Fruit fly (Drosophila melanogaster) whole organism, embryonic: Measurements from ENCODE around the gene MESR3.

Experiments
- Bdp1 ChIP-seq: fragments of 200-800 bp; sonication (Bioruptor generic); optimal IDR thresholded peaks from 3 replicates; lab custom pipeline; 2016; ENCODE audit warnings: missing biosample characterization, missing genetic modification characterization
- CG10209 ChIP-seq: fragments of 200-800 bp; sonication (Bioruptor generic); optimal IDR thresholded peaks from 3 replicates; lab custom pipeline; 2017; ENCODE audit warnings: missing biosample characterization, mild to moderate bottlenecking, missing genetic modification characterization, missing genetic modification reagents
- CG10321 ChIP-seq: fragments of 200-800 bp; sonication (Bioruptor generic); IDR thresholded peaks from 2 replicates; pipeline ENCODE4 v1.3.6; 2022; ENCODE audit warnings: missing biosample characterization, missing genetic modification characterization
- CG13624 ChIP-seq: fragments of 200-800 bp; sonication (Bioruptor generic); optimal IDR thresholded peaks from 2 replicates; lab custom pipeline; 2016; ENCODE audit warnings: missing biosample characterization, missing genetic modification characterization
- CG14050 ChIP-seq: fragments of 200-800 bp; sonication (Bioruptor generic); IDR thresholded peaks from 3 replicates; pipeline ENCODE4 v1.3.6; 2022; ENCODE audit warnings: missing biosample characterization, missing genetic modification characterization
- CG14710 ChIP-seq: fragments of 200-800 bp; sonication (Bioruptor generic); optimal IDR thresholded peaks from 3 replicates; lab custom pipeline; 2019; ENCODE audit warnings: missing biosample characterization, mild to moderate bottlenecking, missing genetic modification characterization, moderate library complexity
- CG15479 ChIP-seq: fragments of 200-800 bp; sonication (Bioruptor generic); optimal IDR thresholded peaks from 3 replicates; lab custom pipeline; 2019; ENCODE audit warnings: missing biosample characterization, mild to moderate bottlenecking, missing genetic modification characterization, moderate library complexity
- CG1602 ChIP-seq: fragments of 200-800 bp; sonication (Bioruptor generic); optimal IDR thresholded peaks from 3 replicates; lab custom pipeline; 2016; ENCODE audit warnings: missing biosample characterization, missing genetic modification characterization
- CG16779 ChIP-seq: fragments of 200-800 bp; sonication (Bioruptor generic); IDR thresholded peaks from 2 replicates; pipeline ENCODE4 v1.3.6; 2022; ENCODE audit warnings: missing biosample characterization, missing genetic modification characterization
- CG16813 ChIP-seq: fragments of 200-800 bp; sonication (Bioruptor generic); IDR thresholded peaks from 3 replicates; pipeline ENCODE4 v1.3.6; 2022; ENCODE audit warnings: missing biosample characterization, missing genetic modification characterization; ENCODE audit not compliant: partially characterized antibody
- CG1832 ChIP-seq: fragments of 200-800 bp; sonication (Bioruptor generic); optimal IDR thresholded peaks from 2 replicates; lab custom pipeline; 2017; ENCODE audit warnings: missing biosample characterization, mild to moderate bottlenecking, missing genetic modification characterization, inconsistent platforms
- CG18619 ChIP-seq: fragments of 200-800 bp; sonication (Bioruptor generic); optimal IDR thresholded peaks from 3 replicates; lab custom pipeline; 2017; ENCODE audit warnings: missing biosample characterization, mild to moderate bottlenecking, missing genetic modification characterization
- CG3065 ChIP-seq: fragments of 200-800 bp; sonication (Bioruptor generic); optimal IDR thresholded peaks from 2 replicates; lab custom pipeline; 2016; ENCODE audit warnings: missing biosample characterization, missing genetic modification characterization
- CG31388 ChIP-seq: fragments of 200-800 bp; sonication (Bioruptor generic); optimal IDR thresholded peaks from 2 replicates; lab custom pipeline; 2016; ENCODE audit warnings: missing biosample characterization, missing genetic modification characterization
- CG31441 ChIP-seq: fragments of 200-800 bp; sonication (Bioruptor generic); IDR thresholded peaks from 2 replicates; pipeline ENCODE4 v1.3.6; 2022; ENCODE audit warnings: missing biosample characterization, missing genetic modification characterization
- CG32772 ChIP-seq: fragments of 200-800 bp; sonication (Bioruptor generic); IDR thresholded peaks from 2 replicates; pipeline ENCODE4 v1.3.6; 2022; ENCODE audit warnings: missing biosample characterization, missing genetic modification characterization
- CG3995 ChIP-seq: fragments of 200-800 bp; sonication (Bioruptor generic); optimal IDR thresholded peaks from 3 replicates; lab custom pipeline; 2016; ENCODE audit warnings: missing biosample characterization, missing genetic modification characterization
- CG4282 ChIP-seq: fragments of 200-800 bp; sonication (Bioruptor generic); optimal IDR thresholded peaks from 2 replicates; lab custom pipeline; 2016; ENCODE audit warnings: missing biosample characterization, missing genetic modification characterization
- CG4617 ChIP-seq: fragments of 200-800 bp; sonication (Bioruptor generic); optimal IDR thresholded peaks from 3 replicates; lab custom pipeline; 2016; ENCODE audit warnings: missing biosample characterization, missing genetic modification characterization, borderline replicate concordance
- CG6683 ChIP-seq: fragments of 200-800 bp; sonication (Bioruptor generic); optimal IDR thresholded peaks from 2 replicates; lab custom pipeline; 2017; ENCODE audit warnings: missing biosample characterization, mild to moderate bottlenecking, missing genetic modification characterization, missing genetic modification reagents
- CG7745 ChIP-seq: fragments of 200-800 bp; sonication (Bioruptor generic); optimal IDR thresholded peaks from 2 replicates; lab custom pipeline; 2018; ENCODE audit warnings: missing biosample characterization, mild to moderate bottlenecking, missing genetic modification characterization, moderate library complexity
- CG9437 ChIP-seq: fragments of 200-800 bp; sonication (Bioruptor generic); optimal IDR thresholded peaks from 2 replicates; lab custom pipeline; 2018; ENCODE audit warnings: missing biosample characterization, mild to moderate bottlenecking, missing genetic modification characterization
- CG9797 ChIP-seq: fragments of 200-800 bp; sonication (Bioruptor generic); optimal IDR thresholded peaks from 3 replicates; lab custom pipeline; 2018; ENCODE audit warnings: missing biosample characterization, mild to moderate bottlenecking, missing genetic modification characterization
- D19A ChIP-seq: fragments of 200-800 bp; optimal IDR thresholded peaks from 3 replicates; lab custom pipeline; 2019; ENCODE audit warnings: missing biosample characterization, mild to moderate bottlenecking, missing genetic modification characterization, moderate library complexity
- HHEX ChIP-seq: fragments of 200-800 bp; sonication (Bioruptor generic); optimal IDR thresholded peaks from 3 replicates; lab custom pipeline; 2017; ENCODE audit warnings: missing biosample characterization, mild to moderate bottlenecking, missing genetic modification characterization, missing genetic modification reagents
- MBD-R2 ChIP-seq: fragments of 200-800 bp; sonication (Bioruptor generic); IDR thresholded peaks from 2 replicates; pipeline ENCODE4 v1.3.6; 2022; ENCODE audit warnings: missing biosample characterization, missing genetic modification characterization
- MTF-1 ChIP-seq: fragments of 200-800 bp; sonication (Bioruptor generic); optimal IDR thresholded peaks from 2 replicates; lab custom pipeline; 2018; ENCODE audit warnings: missing biosample characterization, mild to moderate bottlenecking, missing genetic modification characterization, borderline replicate concordance
- Mes4 ChIP-seq: fragments of 200-800 bp; sonication (Bioruptor generic); optimal IDR thresholded peaks from 2 replicates; lab custom pipeline; 2016; ENCODE audit warnings: missing biosample characterization, missing genetic modification characterization
- NC2α ChIP-seq: fragments of 200-800 bp; sonication (Bioruptor generic); optimal IDR thresholded peaks from 2 replicates; lab custom pipeline; 2016; ENCODE audit warnings: missing biosample characterization, missing genetic modification characterization
- Oli ChIP-seq: fragments of 200-800 bp; sonication (Bioruptor generic); optimal IDR thresholded peaks from 2 replicates; lab custom pipeline; 2018; ENCODE audit warnings: missing biosample characterization, mild to moderate bottlenecking, missing genetic modification characterization, moderate library complexity
- Opbp ChIP-seq: fragments of 200-800 bp; sonication (Bioruptor generic); IDR thresholded peaks from 3 replicates; pipeline ENCODE4 v1.3.6; 2022; ENCODE audit warnings: missing biosample characterization, missing genetic modification characterization; ENCODE audit not compliant: partially characterized antibody
- Scr ChIP-seq: fragments of 200-800 bp; sonication (Bioruptor generic); IDR thresholded peaks from 2 replicates; pipeline ENCODE4 v1.3.6; 2022; ENCODE audit warnings: missing biosample characterization, missing genetic modification characterization; ENCODE audit not compliant: partially characterized antibody
- Sry-β ChIP-seq: fragments of 200-800 bp; sonication (Bioruptor generic); optimal IDR thresholded peaks from 2 replicates; lab custom pipeline; 2018; ENCODE audit warnings: missing biosample characterization, mild to moderate bottlenecking, missing genetic modification characterization, moderate library complexity
- YL-1 ChIP-seq: fragments of 200-800 bp; sonication (Bioruptor generic); optimal IDR thresholded peaks from 3 replicates; lab custom pipeline; 2017; ENCODE audit warnings: missing biosample characterization, mild to moderate bottlenecking, missing genetic modification characterization
- bowl ChIP-seq: fragments of 200-800 bp; sonication (Bioruptor generic); IDR thresholded peaks from 2 replicates; pipeline ENCODE4 v1.3.6; 2022; ENCODE audit warnings: missing biosample characterization, missing genetic modification characterization
- cad ChIP-seq: fragments of >200 bp; optimal IDR thresholded peaks from 2 replicates; lab custom pipeline; 2017; ENCODE audit warnings: missing biosample characterization, missing genetic modification characterization
- cg ChIP-seq: fragments of 200-800 bp; sonication (Bioruptor generic); optimal IDR thresholded peaks from 3 replicates; lab custom pipeline; 2019; ENCODE audit warnings: missing biosample characterization, mild to moderate bottlenecking, missing genetic modification characterization, moderate library complexity
- chm ChIP-seq: fragments of 200-800 bp; sonication (Bioruptor generic); IDR thresholded peaks from 2 replicates; pipeline ENCODE4 v1.3.6; 2022; ENCODE audit warnings: missing biosample characterization, missing genetic modification characterization
- corto ChIP-seq: fragments of 200-800 bp; sonication (Bioruptor generic); optimal IDR thresholded peaks from 2 replicates; lab custom pipeline; 2016; ENCODE audit warnings: missing biosample characterization, mild to moderate bottlenecking, missing genetic modification characterization, moderate library complexity
- crol ChIP-seq: fragments of 200-800 bp; sonication (Bioruptor generic); IDR thresholded peaks from 2 replicates; pipeline ENCODE4 v1.3.6; 2022; ENCODE audit warnings: missing biosample characterization, missing genetic modification characterization
- dati ChIP-seq: fragments of 200-800 bp; sonication (Bioruptor generic); IDR thresholded peaks from 2 replicates; pipeline ENCODE4 v1.3.6; 2022; ENCODE audit warnings: missing biosample characterization, missing genetic modification characterization
- esg ChIP-seq: fragments of 200-800 bp; sonication (Bioruptor generic); conservative IDR thresholded peaks from 2 replicates; pipeline ENCODE4 v1.3.6; 2022; ENCODE audit warnings: missing biosample characterization, missing genetic modification characterization
- grau ChIP-seq: fragments of 200-800 bp; optimal IDR thresholded peaks from 3 replicates; lab custom pipeline; 2019; ENCODE audit warnings: missing biosample characterization, mild to moderate bottlenecking, missing genetic modification characterization, moderate library complexity
- jing ChIP-seq: fragments of 200-800 bp; sonication (Bioruptor generic); optimal IDR thresholded peaks from 2 replicates; lab custom pipeline; 2018; ENCODE audit warnings: missing biosample characterization, mild to moderate bottlenecking, missing genetic modification characterization
- lmd ChIP-seq: fragments of 200-800 bp; sonication (Bioruptor generic); IDR thresholded peaks from 2 replicates; pipeline ENCODE4 v1.3.6; 2022; ENCODE audit warnings: missing biosample characterization, missing genetic modification characterization
- repo ChIP-seq: fragments of 200-800 bp; sonication (Bioruptor generic); optimal IDR thresholded peaks from 2 replicates; lab custom pipeline; 2016; ENCODE audit warnings: missing biosample characterization, missing genetic modification characterization
- sisA ChIP-seq: fragments of 200-800 bp; sonication (Bioruptor generic); IDR thresholded peaks from 2 replicates; pipeline ENCODE4 v1.3.6; 2022; ENCODE audit warnings: missing biosample characterization, missing genetic modification characterization
- so ChIP-seq: fragments of 200-800 bp; sonication (Bioruptor generic); IDR thresholded peaks from 3 replicates; pipeline ENCODE4 v1.3.6; 2022; ENCODE audit warnings: missing biosample characterization, missing genetic modification characterization
- trh ChIP-seq: fragments of 200-800 bp; sonication (Bioruptor generic); optimal IDR thresholded peaks from 2 replicates; lab custom pipeline; 2016; ENCODE audit warnings: missing biosample characterization, missing genetic modification characterization
- yki ChIP-seq: fragments of >200 bp; optimal IDR thresholded peaks from 3 replicates; lab custom pipeline; 2018

MESR3 gene

DNA sequence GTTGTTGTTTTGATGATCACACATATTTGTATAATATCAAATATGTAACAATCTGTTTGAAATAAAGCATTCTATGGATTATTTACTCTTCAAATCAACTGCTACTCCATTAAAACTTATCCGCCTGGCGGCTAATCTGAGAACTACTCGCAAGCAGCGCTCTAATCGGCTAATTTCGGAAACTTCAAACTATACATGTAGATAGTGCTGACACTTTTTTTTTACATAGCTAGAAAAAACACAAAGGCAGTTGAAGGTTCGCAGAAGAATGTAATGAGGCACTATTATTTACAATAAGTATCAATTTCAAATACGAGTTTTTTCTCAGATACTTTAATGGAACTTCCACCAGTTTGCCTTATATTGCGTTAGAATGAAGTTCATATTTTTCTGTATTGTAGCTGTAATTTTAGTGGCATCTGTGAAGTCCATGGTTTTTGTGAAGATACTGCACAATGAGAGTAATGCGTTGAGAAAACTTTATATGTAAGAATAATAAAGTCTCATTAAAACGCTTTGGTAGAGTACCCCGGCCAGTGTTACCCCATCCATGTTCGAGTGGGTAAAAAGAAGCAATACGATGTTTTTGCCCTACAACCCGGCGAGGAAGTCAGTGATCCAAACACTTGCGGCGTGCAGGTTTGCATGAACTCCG is 49.0 kb downstream of the MESR3 start (continued):
- TF ChIP-seq MTF-1 (no peak), CG10321 (GFP tag; lab: Robert Waterston, UW) (no peak), CG32772 (GFP tag; lab: Robert Waterston, UW) (peak; percentile 59), grau (no peak), repo (GFP tag; lab: Kevin White, UChicago) (peak; percentile 45), CG9437 (no peak), CG14710 (tag; lab: Kevin White, UChicago) (peak; percentile 92), Bdp1 (GFP tag; lab: Kevin White, UChicago) (no peak), NC2α (GFP tag; lab: Kevin White, UChicago) (peak; percentile 58), CG16779 (GFP tag; lab: Robert Waterston, UW) (no peak), sisA (GFP tag; lab: Robert Waterston, UW) (peak; percentile 49), CG3995 (GFP tag; lab: Kevin White, UChicago) (no peak), CG7745 (tag; lab: Kevin White, UChicago) (no peak), CG1602 (peak; percentile 61), Sry-β (peak; percentile 94), yki (lab: Kevin White, UChicago) (no peak), YL-1 (no peak), Opbp (GFP tag; lab: Robert Waterston, UW) (peak; percentile 53; the same call in 1 of the 3 replicates), CG31388 (peak; percentile 7), cad (GFP tag; lab: Kevin White, UChicago) (no peak), dati (GFP tag; lab: Robert Waterston, UW) (no peak), CG16813 (GFP tag; lab: Robert Waterston, UW) (peak; percentile 57; the same call in 2 of the 3 replicates), bowl (GFP tag; lab: Robert Waterston, UW) (no peak), Mes4 (peak; percentile 20), corto (GFP tag; lab: Kevin White, UChicago) (no peak), lmd (GFP tag; lab: Robert Waterston, UW) (peak; percentile 42; the same call in 1 of the 2 replicates), CG3065 (GFP tag; lab: Kevin White, UChicago) (no peak), CG15479 (GFP tag; lab: Kevin White, UChicago) (no peak), CG31441 (no peak), CG13624 (GFP tag; lab: Kevin White, UChicago) (peak; percentile 64), HHEX (GFP tag; lab: Kevin White, UChicago) (peak; percentile 15), so (GFP tag; lab: Robert Waterston, UW) (no peak), D19A (tag; lab: Kevin White, UChicago) (peak; percentile 39), jing (GFP tag; lab: Kevin White, UChicago) (no peak), CG4617 (GFP tag; lab: Kevin White, UChicago) (peak; percentile 9), CG9797 (GFP tag; lab: Kevin White, UChicago) (no peak), cg (GFP tag; lab: Kevin White, UChicago) (no peak), trh (GFP tag; lab: Kevin White, UChicago) (no peak), MBD-R2 (GFP tag; lab: Robert Waterston, UW) (peak; percentile 52), esg (GFP tag; lab: Robert Waterston, UW) (no peak), CG6683 (GFP tag; lab: Kevin White, UChicago) (no peak), CG14050 (GFP tag; lab: Robert Waterston, UW) (peak; percentile 33; the same call in 1 of the 3 replicates), Scr (no peak), chm (GFP tag; lab: Robert Waterston, UW) (no peak), CG10209 (GFP tag; lab: Kevin White, UChicago) (no peak), CG4282 (no peak), Oli (tag; lab: Kevin White, UChicago) (no peak), crol (GFP tag; lab: Robert Waterston, UW) (peak; percentile 36; the same call in 1 of the 2 replicates), CG1832 (no peak), CG18619 (GFP tag; lab: Kevin White, UChicago) (peak; percentile 19)
